Worm (Caenorhabditis elegans) whole organism, L2 larva: Measurements from ENCODE around the gene fbxa-139.

Source experiments
- ama-1 ChIP-seq: fragments of 150-350 bp; optimal IDR thresholded peaks from 2 replicates; lab custom pipeline; 2018; ENCODE audit warnings: inconsistent platforms
- egl-27 ChIP-seq: sonication (generic microtip); optimal IDR thresholded peaks from 3 replicates; lab custom pipeline; 2017; ENCODE audit warnings: missing biosample characterization, missing genetic modification reagents, missing genetic modification characterization
- elt-1 ChIP-seq: fragments of 150-350 bp; optimal IDR thresholded peaks from 2 replicates; lab custom pipeline; 2014; ENCODE audit warnings: missing biosample characterization, missing genetic modification characterization
- fos-1 ChIP-seq: fragments of 150-350 bp; optimal IDR thresholded peaks from 2 replicates; lab custom pipeline; 2014; ENCODE audit warnings: missing biosample characterization, missing genetic modification characterization
- mbf-1 ChIP-seq: sonication (generic microtip); optimal IDR thresholded peaks from 2 replicates; lab custom pipeline; 2017; ENCODE audit warnings: missing biosample characterization, missing genetic modification characterization
- mdl-1 ChIP-seq, 2 experiments: fragments of 150-350 bp in 1 of 2; sonication (generic microtip) in 1 of 2; optimal IDR thresholded peaks; 2 replicates each; lab custom pipeline; 2017; ENCODE audit warnings: missing biosample characterization in 2 of 2, missing genetic modification characterization in 2 of 2
- nhr-23 ChIP-seq: fragments of 150-350 bp; optimal IDR thresholded peaks from 2 replicates; lab custom pipeline; 2014; ENCODE audit warnings: missing biosample characterization, missing genetic modification reagents, missing genetic modification characterization
- nhr-237 ChIP-seq: fragments of 150-350 bp; optimal IDR thresholded peaks from 2 replicates; lab custom pipeline; 2014; ENCODE audit warnings: missing biosample characterization, missing genetic modification characterization
- snpc-4 ChIP-seq: fragments of 150-350 bp; optimal IDR thresholded peaks from 2 replicates; lab custom pipeline; 2014; ENCODE audit warnings: missing biosample characterization, missing genetic modification characterization
- unc-39 ChIP-seq: fragments of 150-350 bp; optimal IDR thresholded peaks from 2 replicates; lab custom pipeline; 2014; ENCODE audit warnings: missing biosample characterization, missing genetic modification characterization

ce11 chrV:15594573-15594972 lies at the start of gene fbxa-139:
- TF ChIP-seq egl-27 (tag; lab: Kevin White, UChicago) (no peak), fos-1 (tag; lab: Kevin White, UChicago) (no peak), snpc-4 (tag; lab: Kevin White, UChicago) (no peak), mdl-1 (tag; optimal IDR thresholded peaks at IDR 0.05; lab: Kevin White, UChicago) (no peak), ama-1 (lab: Kevin White, UChicago) (no peak), mbf-1 (no peak), nhr-23 (tag; lab: Kevin White, UChicago) (no peak), unc-39 (tag; lab: Kevin White, UChicago) (no peak), elt-1 (tag; lab: Kevin White, UChicago) (no peak), nhr-237 (tag; lab: Kevin White, UChicago) (no peak)
